Fruit fly (Drosophila melanogaster) whole organism, embryonic: ENCODE measurements around the gene CG31051.

Experiments
- Atf3 ChIP-seq: fragments of 200-800 bp; sonication (Bioruptor generic); optimal IDR thresholded peaks from 3 replicates; lab custom pipeline; 2016; ENCODE audit warnings: missing biosample characterization, missing genetic modification characterization
- BtbVII ChIP-seq: fragments of 200-800 bp; sonication (Bioruptor generic); optimal IDR thresholded peaks from 3 replicates; lab custom pipeline; 2017; ENCODE audit warnings: missing biosample characterization, mild to moderate bottlenecking, missing genetic modification characterization
- CG10543 ChIP-seq: fragments of 200-800 bp; sonication (Bioruptor generic); optimal IDR thresholded peaks from 3 replicates; lab custom pipeline; 2017; ENCODE audit warnings: missing biosample characterization, mild to moderate bottlenecking, missing genetic modification characterization, moderate library complexity
- CG10979 ChIP-seq: fragments of 200-800 bp; sonication (Bioruptor generic); optimal IDR thresholded peaks from 2 replicates; lab custom pipeline; 2018; ENCODE audit warnings: missing biosample characterization, mild to moderate bottlenecking, missing genetic modification characterization, moderate library complexity
- CG11560 ChIP-seq: fragments of 200-800 bp; sonication (Bioruptor generic); IDR thresholded peaks from 3 replicates; pipeline ENCODE4 v1.3.6; 2022; ENCODE audit warnings: missing biosample characterization, missing genetic modification characterization
- CG12769 ChIP-seq: fragments of 200-800 bp; sonication (Bioruptor generic); optimal IDR thresholded peaks from 2 replicates; lab custom pipeline; 2019; ENCODE audit warnings: missing biosample characterization, mild to moderate bottlenecking, missing genetic modification characterization, moderate library complexity
- CG13287 ChIP-seq: fragments of 200-800 bp; sonication (Bioruptor generic); IDR thresholded peaks from 2 replicates; pipeline ENCODE4 v1.3.6; 2022; ENCODE audit warnings: missing biosample characterization, missing genetic modification characterization; ENCODE audit not compliant: partially characterized antibody
- CG14441 ChIP-seq: fragments of 200-800 bp; sonication (Bioruptor generic); IDR thresholded peaks from 2 replicates; pipeline ENCODE4 v1.3.6; 2022; ENCODE audit warnings: missing biosample characterization, missing genetic modification characterization
- CG14965 ChIP-seq: fragments of 200-800 bp; sonication (Bioruptor generic); optimal IDR thresholded peaks from 2 replicates; lab custom pipeline; 2016; ENCODE audit warnings: missing biosample characterization, missing genetic modification characterization, borderline replicate concordance
- CG15011 ChIP-seq: fragments of 200-800 bp; sonication (Bioruptor generic); optimal IDR thresholded peaks from 3 replicates; lab custom pipeline; 2018; ENCODE audit warnings: missing biosample characterization, mild to moderate bottlenecking, missing genetic modification characterization
- CG15479 ChIP-seq: fragments of 200-800 bp; sonication (Bioruptor generic); optimal IDR thresholded peaks from 3 replicates; lab custom pipeline; 2019; ENCODE audit warnings: missing biosample characterization, mild to moderate bottlenecking, missing genetic modification characterization, moderate library complexity
- CG1603 ChIP-seq: fragments of 200-800 bp; sonication (Bioruptor generic); optimal IDR thresholded peaks from 2 replicates; lab custom pipeline; 2019; ENCODE audit warnings: missing biosample characterization, mild to moderate bottlenecking, missing genetic modification characterization, moderate library complexity
- CG1792 ChIP-seq: fragments of 200-800 bp; sonication (Bioruptor generic); optimal IDR thresholded peaks from 2 replicates; lab custom pipeline; 2016; ENCODE audit warnings: missing biosample characterization, missing genetic modification characterization
- CG18262 ChIP-seq: fragments of 200-800 bp; optimal IDR thresholded peaks from 3 replicates; lab custom pipeline; 2019; ENCODE audit warnings: missing biosample characterization, mild to moderate bottlenecking, missing genetic modification characterization, moderate library complexity
- CG32532 ChIP-seq: fragments of 200-800 bp; sonication (Bioruptor generic); IDR thresholded peaks from 2 replicates; pipeline ENCODE4 v1.3.6; 2022; ENCODE audit warnings: missing biosample characterization, missing genetic modification characterization
- CG34376 ChIP-seq: fragments of 200-800 bp; sonication (Bioruptor generic); optimal IDR thresholded peaks from 2 replicates; lab custom pipeline; 2018; ENCODE audit warnings: missing biosample characterization, mild to moderate bottlenecking, missing genetic modification characterization
- CG3726 ChIP-seq: fragments of 200-800 bp; sonication (Bioruptor generic); IDR thresholded peaks from 3 replicates; pipeline ENCODE4, ENCODE4 v1.3.6; 2022; ENCODE audit warnings: missing biosample characterization, missing genetic modification characterization
- CG4854 ChIP-seq: fragments of 200-800 bp; sonication (Bioruptor generic); optimal IDR thresholded peaks from 2 replicates; lab custom pipeline; 2016; ENCODE audit warnings: missing biosample characterization, missing genetic modification characterization, inconsistent platforms
- CG5180 ChIP-seq: fragments of 200-800 bp; sonication (Bioruptor generic); optimal IDR thresholded peaks from 3 replicates; lab custom pipeline; 2017; ENCODE audit warnings: missing biosample characterization, missing genetic modification characterization, mild to moderate bottlenecking, moderate library complexity, missing genetic modification reagents
- CG6683 ChIP-seq: fragments of 200-800 bp; sonication (Bioruptor generic); optimal IDR thresholded peaks from 2 replicates; lab custom pipeline; 2017; ENCODE audit warnings: missing biosample characterization, mild to moderate bottlenecking, missing genetic modification characterization, missing genetic modification reagents
- CG7556 ChIP-seq: fragments of 200-800 bp; sonication (Bioruptor generic); optimal IDR thresholded peaks from 2 replicates; lab custom pipeline; 2017; ENCODE audit warnings: missing biosample characterization, mild to moderate bottlenecking, missing genetic modification characterization
- CG9727 ChIP-seq: fragments of 200-800 bp; sonication (Bioruptor generic); optimal IDR thresholded peaks from 3 replicates; lab custom pipeline; 2017; ENCODE audit warnings: missing biosample characterization, mild to moderate bottlenecking, missing genetic modification characterization
- CoRest ChIP-seq: fragments of 200-800 bp; sonication (Bioruptor generic); optimal IDR thresholded peaks from 3 replicates; lab custom pipeline; 2018; ENCODE audit warnings: missing biosample characterization, mild to moderate bottlenecking, missing genetic modification characterization, moderate library complexity
- Dip3 ChIP-seq: fragments of 200-800 bp; sonication (Bioruptor generic); optimal IDR thresholded peaks from 3 replicates; lab custom pipeline; 2016; ENCODE audit warnings: missing biosample characterization, missing genetic modification characterization
- Ets97D ChIP-seq: fragments of 200-800 bp; sonication (Bioruptor generic); optimal IDR thresholded peaks from 3 replicates; lab custom pipeline; 2016; ENCODE audit warnings: missing biosample characterization, missing genetic modification characterization
- Fer1 ChIP-seq: fragments of 200-800 bp; sonication (Bioruptor generic); optimal IDR thresholded peaks from 2 replicates; lab custom pipeline; 2017; ENCODE audit warnings: missing biosample characterization, mild to moderate bottlenecking, missing genetic modification characterization
- H15 ChIP-seq: fragments of 200-800 bp; sonication (Bioruptor generic); IDR thresholded peaks from 3 replicates; pipeline ENCODE4 v1.3.6; 2022; ENCODE audit warnings: missing biosample characterization, missing genetic modification characterization
- HHEX ChIP-seq: fragments of 200-800 bp; sonication (Bioruptor generic); optimal IDR thresholded peaks from 3 replicates; lab custom pipeline; 2017; ENCODE audit warnings: missing biosample characterization, mild to moderate bottlenecking, missing genetic modification characterization, missing genetic modification reagents
- Hmx ChIP-seq: fragments of 200-800 bp; sonication (Bioruptor generic); optimal IDR thresholded peaks from 2 replicates; lab custom pipeline; 2016; ENCODE audit warnings: missing biosample characterization, missing genetic modification characterization
- Nf-YC ChIP-seq: fragments of 200-800 bp; optimal IDR thresholded peaks from 3 replicates; lab custom pipeline; 2019; ENCODE audit warnings: missing biosample characterization, mild to moderate bottlenecking, missing genetic modification characterization, moderate library complexity
- Pdp1 ChIP-seq, 2 experiments: fragments of 200-800 bp; sonication (Bioruptor generic); optimal IDR thresholded peaks; 3 replicates each; lab custom pipeline; 2016; ENCODE audit warnings: missing biosample characterization in 2 of 2, missing genetic modification characterization in 2 of 2, mild to moderate bottlenecking in 1 of 2, moderate library complexity in 1 of 2
- Scr ChIP-seq: fragments of 200-800 bp; sonication (Bioruptor generic); IDR thresholded peaks from 2 replicates; pipeline ENCODE4 v1.3.6; 2022; ENCODE audit warnings: missing biosample characterization, missing genetic modification characterization; ENCODE audit not compliant: partially characterized antibody
- Stat92E ChIP-seq, 3 experiments: fragments of >200 bp in 2 of 3; fragments of 200-800 bp in 1 of 3; sonication (Bioruptor generic) in 1 of 3; optimal IDR thresholded peaks; 2 replicates each; lab custom pipeline; 2017 to 2019; ENCODE audit warnings: missing biosample characterization in 3 of 3, missing genetic modification characterization in 3 of 3, mild to moderate bottlenecking in 1 of 3, moderate library complexity in 1 of 3
- Taf1 ChIP-seq: fragments of 200-800 bp; sonication (Bioruptor generic); IDR thresholded peaks from 2 replicates; pipeline ENCODE4 v1.3.6; 2022; ENCODE audit warnings: missing biosample characterization, missing genetic modification characterization
- Trl ChIP-seq, 3 experiments: fragments of >200 bp in 2 of 3; fragments of 200-800 bp in 1 of 3; sonication (Bioruptor generic) in 1 of 3; optimal IDR thresholded peaks; 2 replicates in 1 of 3; 3 replicates in 2 of 3; lab custom pipeline; 2016 to 2017; ENCODE audit warnings: missing biosample characterization in 1 of 3, missing genetic modification characterization in 1 of 3
- Usf ChIP-seq: fragments of 200-800 bp; sonication (Bioruptor generic); optimal IDR thresholded peaks from 2 replicates; lab custom pipeline; 2017; ENCODE audit warnings: missing genotype, missing biosample characterization, missing genetic modification characterization
- amos ChIP-seq: fragments of 200-800 bp; sonication (Bioruptor generic); IDR thresholded peaks from 2 replicates; pipeline ENCODE4 v1.3.6; 2022; ENCODE audit warnings: missing biosample characterization, missing genetic modification characterization; ENCODE audit not compliant: partially characterized antibody
- cad ChIP-seq: fragments of >200 bp; optimal IDR thresholded peaks from 2 replicates; lab custom pipeline; 2017; ENCODE audit warnings: missing biosample characterization, missing genetic modification characterization
- cg ChIP-seq: fragments of 200-800 bp; sonication (Bioruptor generic); optimal IDR thresholded peaks from 3 replicates; lab custom pipeline; 2019; ENCODE audit warnings: missing biosample characterization, mild to moderate bottlenecking, missing genetic modification characterization, moderate library complexity
- ci ChIP-seq: fragments of 200-800 bp; sonication (Bioruptor generic); IDR thresholded peaks from 3 replicates; pipeline ENCODE4 v1.3.6; 2022; ENCODE audit warnings: missing biosample characterization, missing genetic modification characterization
- gsb-n ChIP-seq: fragments of 200-800 bp; sonication (Bioruptor generic); optimal IDR thresholded peaks from 3 replicates; lab custom pipeline; 2018; ENCODE audit warnings: missing biosample characterization, mild to moderate bottlenecking, missing genetic modification characterization
- inv ChIP-seq: fragments of 200-800 bp; sonication (Bioruptor generic); IDR thresholded peaks from 2 replicates; pipeline ENCODE4 v1.3.6; 2022; ENCODE audit warnings: missing biosample characterization, missing genetic modification characterization; ENCODE audit not compliant: partially characterized antibody
- oc ChIP-seq: fragments of 200-800 bp; sonication (Bioruptor generic); optimal IDR thresholded peaks from 2 replicates; lab custom pipeline; 2018; ENCODE audit warnings: missing biosample characterization, mild to moderate bottlenecking, missing genetic modification characterization, moderate library complexity
- pros ChIP-seq: fragments of 200-800 bp; sonication (Bioruptor generic); optimal IDR thresholded peaks from 3 replicates; lab custom pipeline; 2019; ENCODE audit warnings: missing biosample characterization, mild to moderate bottlenecking, missing genetic modification characterization, moderate library complexity
- pzg ChIP-seq: fragments of 200-800 bp; sonication (Bioruptor generic); optimal IDR thresholded peaks from 3 replicates; lab custom pipeline; 2018; ENCODE audit warnings: missing biosample characterization, mild to moderate bottlenecking, missing genetic modification characterization, moderate library complexity
- salm ChIP-seq: fragments of 200-800 bp; sonication (Bioruptor generic); optimal IDR thresholded peaks from 2 replicates; lab custom pipeline; 2018; ENCODE audit warnings: missing biosample characterization, mild to moderate bottlenecking, missing genetic modification characterization
- tgo ChIP-seq: fragments of 200-800 bp; sonication (Bioruptor generic); IDR thresholded peaks from 3 replicates; pipeline ENCODE4 v1.3.6; 2022; ENCODE audit warnings: missing biosample characterization, missing genetic modification characterization
- wor ChIP-seq: fragments of 200-800 bp; sonication (Bioruptor generic); IDR thresholded peaks from 2 replicates; pipeline ENCODE4 v1.3.6; 2022; ENCODE audit warnings: missing biosample characterization, missing genetic modification characterization

Gene CG31051

DNA sequence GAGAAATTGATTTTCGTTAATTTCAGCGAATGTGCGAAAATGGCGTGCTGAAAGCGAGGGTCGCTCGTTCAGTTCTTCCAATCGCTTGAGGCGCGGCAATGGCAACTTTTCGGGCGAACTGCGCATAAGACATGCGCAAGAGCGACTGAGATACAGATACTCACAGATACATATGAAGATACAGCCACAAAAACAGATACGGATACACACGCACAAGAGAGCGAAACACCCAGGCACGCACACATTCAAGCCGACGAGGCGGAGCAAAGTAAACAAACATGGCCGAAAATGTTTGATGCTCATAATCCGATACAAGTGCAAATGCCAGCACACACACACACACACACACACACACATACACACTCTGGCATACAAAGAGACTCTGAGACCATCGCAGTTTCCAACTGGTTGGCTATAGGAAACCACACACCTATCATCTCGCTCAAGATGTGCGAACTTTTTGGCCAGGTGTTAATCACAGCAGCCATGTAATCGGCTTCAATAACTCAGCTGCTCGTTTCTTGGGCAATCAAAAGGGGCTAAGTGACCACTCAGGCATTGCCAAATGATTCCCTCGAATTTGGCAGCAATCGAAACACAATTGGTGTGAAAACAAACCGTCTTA lies 26.9 kb upstream of the CG31051 start:
- TF ChIP-seq pzg (GFP tag; lab: Kevin White, UChicago) (no peak), HHEX (no peak), CoRest (tag; lab: Kevin White, UChicago) (peak; percentile 40), CG34376 (GFP tag; lab: Kevin White, UChicago) (no peak), CG13287 (GFP tag; lab: Robert Waterston, UW) (peak; percentile 26; the same call in 1 of the 2 replicates), Nf-YC (tag; lab: Kevin White, UChicago) (peak; percentile 96), tgo (GFP tag; lab: Robert Waterston, UW) (no peak), CG9727 (GFP tag; lab: Kevin White, UChicago) (no peak), salm (tag; lab: Kevin White, UChicago) (no peak), wor (no peak), CG18262 (tag; lab: Kevin White, UChicago) (no peak), gsb-n (tag; lab: Kevin White, UChicago) (no peak), amos (GFP tag; lab: Robert Waterston, UW) (peak; percentile 13; the same call in 1 of the 2 replicates), Pdp1 (GFP tag; optimal IDR thresholded peaks at IDR 0.05; lab: Kevin White, UChicago) (peak in 1 of 2 experiments; percentile 3), Usf (GFP tag; lab: Kevin White, UChicago) (no peak), CG1603 (tag; lab: Kevin White, UChicago) (no peak), cad (GFP tag; lab: Kevin White, UChicago) (no peak), Stat92E (GFP tag; optimal IDR thresholded peaks at IDR 0.05; lab: Kevin White, UChicago) (no peak), ci (0 out of 3 replicates have a peak, but pooled peaks have one; percentile 47), CG14965 (GFP tag; lab: Kevin White, UChicago) (no peak), Hmx (GFP tag; lab: Kevin White, UChicago) (no peak), inv (GFP tag; lab: Robert Waterston, UW) (no peak), pros (peak; percentile 59), Fer1 (GFP tag; lab: Kevin White, UChicago) (no peak), CG15479 (GFP tag; lab: Kevin White, UChicago) (peak; percentile 88), Atf3 (no peak), CG10543 (GFP tag; lab: Kevin White, UChicago) (peak; percentile 19), CG4854 (GFP tag; lab: Kevin White, UChicago) (no peak), H15 (GFP tag; lab: Robert Waterston, UW) (no peak), CG10979 (tag; lab: Kevin White, UChicago) (no peak), CG3726 (no peak), BtbVII (GFP tag; lab: Kevin White, UChicago) (no peak), Trl (optimal IDR thresholded peaks at IDR 0.05; lab: Kevin White, UChicago) (peak; percentile 43 to 61), Trl (GFP tag; optimal IDR thresholded peaks at IDR 0.05; lab: Kevin White, UChicago) (no peak), oc (tag; lab: Kevin White, UChicago) (peak; percentile 83), CG1792 (no peak), Ets97D (GFP tag; lab: Kevin White, UChicago) (no peak), CG15011 (no peak), cg (peak; percentile 99), Taf1 (GFP tag; lab: Robert Waterston, UW) (no peak), CG12769 (tag; lab: Kevin White, UChicago) (peak; percentile 14), CG7556 (GFP tag; lab: Kevin White, UChicago) (no peak), CG5180 (GFP tag; lab: Kevin White, UChicago) (no peak), CG11560 (tag; lab: Robert Waterston, UW) (no peak), CG6683 (GFP tag; lab: Kevin White, UChicago) (no peak), Scr (GFP tag; lab: Robert Waterston, UW) (peak; percentile 28; the same call in 1 of the 2 replicates), CG32532 (no peak), Dip3 (GFP tag; lab: Kevin White, UChicago) (no peak), CG14441 (GFP tag; lab: Robert Waterston, UW) (no peak)
